Worm (Caenorhabditis elegans) whole organism, L2 larva: ENCODE data around the gene pap-1.

Experiments used
- ZK546.5 ChIP-seq: sonication (generic microtip); optimal IDR thresholded peaks from 2 replicates; lab custom pipeline; 2017; ENCODE audit warnings: missing biosample characterization, missing genetic modification characterization
- elt-1 ChIP-seq: fragments of 150-350 bp; optimal IDR thresholded peaks from 2 replicates; lab custom pipeline; 2014; ENCODE audit warnings: missing biosample characterization, missing genetic modification characterization
- nhr-12 ChIP-seq: fragments of 150-350 bp; optimal IDR thresholded peaks from 2 replicates; lab custom pipeline; 2014; ENCODE audit warnings: missing biosample characterization, missing genetic modification characterization
- snpc-4 ChIP-seq: fragments of 150-350 bp; optimal IDR thresholded peaks from 2 replicates; lab custom pipeline; 2014; ENCODE audit warnings: missing biosample characterization, missing genetic modification characterization
- unc-62 ChIP-seq: fragments of 150-350 bp; optimal IDR thresholded peaks from 2 replicates; lab custom pipeline; 2014; ENCODE audit warnings: missing biosample characterization, missing genetic modification reagents, missing genetic modification characterization

ce11 chrV:10421802-10422201 lies 20.0 kb upstream of the pap-1 start, which contains the start of gene col-13:
- no peak for TF ChIP-seq nhr-12 (tag; lab: Kevin White, UChicago)
- no peak for TF ChIP-seq snpc-4 (tag; lab: Kevin White, UChicago)
- no peak for TF ChIP-seq ZK546.5 (tag; lab: Kevin White, UChicago)
- TF ChIP-seq unc-62 (GFP tag; lab: Kevin White, UChicago), result no peak
- no peak for TF ChIP-seq elt-1 (tag; lab: Kevin White, UChicago)
